Fruit fly (Drosophila melanogaster) Kc167 (cell line): ENCODE measurements around the gene CG14322.

Source experiments
- Myc ChIP-seq: fragments of >200 bp; optimal IDR thresholded peaks from 2 replicates; lab custom pipeline; 2017; ENCODE audit warnings: missing external identifiers
- Sin3A ChIP-seq: fragments of >200 bp; optimal IDR thresholded peaks from 2 replicates; lab custom pipeline; 2018; ENCODE audit warnings: missing external identifiers
- h ChIP-seq: fragments of >200 bp; optimal IDR thresholded peaks from 3 replicates; lab custom pipeline; 2018; ENCODE audit warnings: missing external identifiers
- insv ChIP-seq: fragments of >200 bp; optimal IDR thresholded peaks from 3 replicates; lab custom pipeline; 2018; ENCODE audit warnings: missing external identifiers
- psq ChIP-seq: fragments of >200 bp; optimal IDR thresholded peaks from 2 replicates; lab custom pipeline; 2017; ENCODE audit warnings: missing external identifiers
- ttk ChIP-seq: sonication (Bioruptor generic); optimal IDR thresholded peaks from 2 replicates; lab custom pipeline; 2017; ENCODE audit warnings: missing external identifiers

CG14322 gene

DNA sequence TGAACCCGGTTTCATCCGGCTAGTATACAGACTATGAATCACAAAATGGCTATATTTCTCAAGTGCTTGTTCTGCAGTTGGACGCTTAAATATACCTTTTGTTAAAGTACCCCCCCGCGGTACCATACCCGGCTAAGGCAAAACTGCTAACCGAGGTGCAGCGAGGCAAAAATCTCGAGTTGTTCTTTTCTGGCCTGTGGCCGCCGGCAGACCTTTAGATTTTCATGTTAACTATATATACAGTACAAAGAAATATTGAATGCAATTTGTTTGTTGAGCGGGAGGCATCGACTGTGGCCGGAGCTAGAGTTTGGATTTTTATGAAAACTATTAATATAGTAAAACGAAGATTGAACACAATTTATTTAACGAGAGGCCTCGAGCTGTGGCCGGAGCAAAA is 31.7 kb upstream of the CG14322 start:
- TF ChIP-seq insv (no peak), ttk (lab: Kevin White, UChicago) (no peak), Myc (lab: Kevin White, UChicago) (no peak), psq (lab: Kevin White, UChicago) (no peak), h (lab: Kevin White, UChicago) (no peak), Sin3A (lab: Kevin White, UChicago) (no peak)

dm6 chr3R:17616541-17616940 is 30.9 kb upstream of the CG14322 start:
- no peak for TF ChIP-seq Sin3A (lab: Kevin White, UChicago)
- no peak for TF ChIP-seq Myc (lab: Kevin White, UChicago)
- TF ChIP-seq h (lab: Kevin White, UChicago) = no peak
- TF ChIP-seq ttk (lab: Kevin White, UChicago) = no peak
- TF ChIP-seq insv = no peak
- TF ChIP-seq psq (lab: Kevin White, UChicago) = no peak

dm6 chr3R:17617121-17617975 is 30.1 kb upstream of the CG14322 start:
- TF ChIP-seq ttk (lab: Kevin White, UChicago) (no peak), Sin3A (lab: Kevin White, UChicago) (no peak), Myc (lab: Kevin White, UChicago) (no peak), h (lab: Kevin White, UChicago) (no peak), psq (lab: Kevin White, UChicago) (no peak), insv (no peak)

DNA sequence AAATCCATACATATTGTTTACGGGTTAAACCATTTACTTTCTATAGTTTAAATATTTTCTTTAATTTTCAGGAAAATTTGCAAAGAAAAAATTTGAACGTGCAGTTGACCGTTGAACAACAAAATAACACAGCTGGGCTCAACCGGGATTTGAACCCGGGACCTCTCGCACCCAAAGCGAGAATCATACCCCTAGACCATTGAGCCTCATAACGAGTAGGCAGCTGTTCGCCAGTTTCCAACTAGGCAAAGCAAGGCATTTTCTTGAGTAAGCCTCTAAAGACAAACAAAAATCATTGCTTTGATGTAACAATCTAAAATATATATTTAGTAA is 29.5 kb upstream of the CG14322 start:
- TF ChIP-seq Sin3A (lab: Kevin White, UChicago) (no peak), insv (no peak), psq (lab: Kevin White, UChicago) (no peak), h (lab: Kevin White, UChicago) (no peak), Myc (lab: Kevin White, UChicago) (no peak), ttk (lab: Kevin White, UChicago) (no peak)

DNA sequence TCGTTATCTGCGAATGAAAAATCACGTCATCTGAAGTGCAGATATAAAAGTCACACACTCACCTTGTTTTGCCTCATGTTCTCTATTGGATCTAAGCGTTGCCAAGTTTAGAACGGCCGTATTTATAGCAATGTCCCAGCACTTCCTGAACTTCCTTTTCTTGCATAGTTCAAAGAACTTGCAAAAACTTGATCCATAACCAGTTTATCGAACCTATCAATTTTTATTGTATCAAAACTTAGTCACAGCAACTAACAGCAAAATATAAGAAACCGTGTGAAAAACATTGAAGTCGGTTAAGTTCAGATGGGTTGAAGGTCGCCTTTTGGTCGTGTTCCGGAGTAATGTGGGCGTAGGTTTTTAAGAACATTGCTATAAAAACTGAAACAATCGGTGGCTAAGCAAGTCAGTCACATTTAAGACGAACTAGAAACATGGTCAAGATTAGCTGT is 28.8 kb upstream of the CG14322 start, which contains the start of the genes CG14324 and CG14326:
Gene CG14324 (minus strand): TSS at position 101 of the 452 bp plus-strand sequence.
Gene CG14326 (plus strand): TSS at position 402 of the 452 bp plus-strand sequence.
- no peak for TF ChIP-seq psq (lab: Kevin White, UChicago)
- TF ChIP-seq insv = no peak
- no peak for TF ChIP-seq Myc (lab: Kevin White, UChicago)

DNA sequence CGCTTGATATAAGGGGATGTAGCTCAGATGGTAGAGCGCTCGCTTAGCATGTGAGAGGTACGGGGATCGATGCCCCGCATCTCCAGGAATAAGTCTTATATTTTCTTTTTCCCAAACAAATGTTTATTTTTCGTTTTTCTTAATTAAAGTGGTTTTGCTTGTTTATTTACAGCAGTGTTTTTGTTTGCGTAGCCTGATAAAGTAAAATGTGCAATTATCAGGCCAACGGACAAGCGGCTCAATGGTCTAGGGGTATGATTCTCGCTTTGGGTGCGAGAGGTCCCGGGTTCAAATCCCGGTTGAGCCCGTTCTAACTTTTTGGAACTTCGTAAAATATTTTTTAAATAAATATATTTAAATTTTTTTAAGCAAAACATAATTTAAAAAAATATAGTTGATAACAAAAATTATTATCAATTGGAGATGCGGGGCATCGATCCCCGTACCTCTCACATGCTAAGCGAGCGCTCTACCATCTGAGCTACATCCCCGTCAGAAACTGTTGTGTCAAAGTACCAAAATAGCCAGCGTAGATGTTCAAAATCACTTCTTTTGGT is 27.7 kb upstream of the CG14322 start:
- TF ChIP-seq ttk (lab: Kevin White, UChicago) (no peak), Myc (lab: Kevin White, UChicago) (no peak), Sin3A (lab: Kevin White, UChicago) (no peak), insv (no peak), h (lab: Kevin White, UChicago) (no peak), psq (lab: Kevin White, UChicago) (no peak)

DNA sequence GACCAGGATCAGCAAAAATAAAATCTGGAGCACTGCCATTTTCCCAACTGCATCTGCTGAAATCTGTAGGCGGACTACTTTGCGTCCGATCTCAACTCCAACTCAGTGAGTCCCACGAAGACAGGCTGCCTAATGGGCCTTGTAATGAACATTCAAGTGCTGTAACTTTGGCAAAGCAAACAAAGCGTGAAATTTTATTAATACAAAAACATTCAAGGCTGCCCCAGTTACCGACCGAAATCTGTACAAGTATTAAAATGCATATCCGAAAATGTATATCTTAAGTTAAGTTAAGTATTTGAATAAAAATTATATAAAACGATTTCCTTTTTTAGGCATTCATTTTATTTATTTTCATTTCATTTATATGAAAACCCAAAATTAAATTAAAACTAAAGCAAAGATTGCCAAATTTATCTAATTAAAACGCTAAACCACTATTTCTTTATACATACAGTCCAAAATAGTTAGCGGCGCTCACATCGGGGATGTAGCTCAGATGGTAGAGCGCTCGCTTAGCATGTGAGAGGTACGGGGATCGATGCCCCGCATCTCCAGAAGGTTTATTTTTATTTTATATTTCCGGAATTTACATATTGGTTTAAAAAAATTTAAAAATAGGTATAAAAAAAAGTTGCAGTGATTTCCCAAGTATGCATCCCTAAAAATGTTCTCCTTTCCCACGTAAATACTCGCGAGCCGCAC is 25.3 kb upstream of the CG14322 start, which contains the start of gene CG14323:
Gene CG14323 (minus strand): TSS at position 51 of the 705 bp plus-strand sequence.
- TF ChIP-seq insv (no peak), ttk (lab: Kevin White, UChicago) (no peak), psq (lab: Kevin White, UChicago) (no peak), Myc (lab: Kevin White, UChicago) (no peak), Sin3A (lab: Kevin White, UChicago) (no peak), h (lab: Kevin White, UChicago) (no peak)

DNA sequence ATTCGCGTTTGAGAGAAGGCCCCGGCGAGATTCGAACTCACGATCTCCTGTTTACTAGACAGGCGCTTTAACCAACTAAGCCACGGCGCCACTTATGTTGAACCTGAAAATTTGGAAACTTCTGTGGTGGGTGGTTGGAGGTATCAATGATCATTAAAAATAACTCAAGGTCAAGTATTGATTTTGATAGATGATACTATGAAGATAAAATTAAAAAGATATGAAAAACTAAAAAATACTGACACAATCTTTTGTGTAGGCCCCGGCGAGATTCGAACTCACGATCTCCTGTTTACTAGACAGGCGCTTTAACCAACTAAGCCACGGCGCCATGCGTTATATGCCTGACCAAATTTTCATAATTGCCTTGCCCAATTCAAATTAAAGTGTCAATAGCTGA is 22.9 kb upstream of the CG14322 start:
- TF ChIP-seq Sin3A (lab: Kevin White, UChicago) = no peak

DNA sequence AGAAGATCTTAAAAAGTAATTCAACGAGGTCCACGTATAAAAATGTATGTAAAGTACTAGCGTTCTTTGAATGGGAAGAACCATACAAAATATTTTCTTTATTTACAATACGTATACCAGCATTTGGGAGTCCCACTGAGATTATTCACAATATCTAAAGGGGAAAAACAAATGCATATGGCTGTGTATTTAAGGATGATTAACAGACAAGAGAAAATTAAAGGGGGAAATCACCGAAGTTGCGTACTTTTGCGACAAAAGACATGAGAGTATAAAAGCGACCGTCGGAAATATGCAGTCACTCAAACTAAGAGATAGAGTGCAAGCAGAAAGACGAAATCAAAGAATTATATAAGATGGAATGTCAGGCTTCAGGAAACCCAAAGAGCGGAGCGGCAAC is 22.5 kb upstream of the CG14322 start, which contains the start of gene AttD:
Gene AttD (plus strand): TSS at position 301 of the 400 bp plus-strand sequence.
- TF ChIP-seq ttk (lab: Kevin White, UChicago) (no peak), Sin3A (lab: Kevin White, UChicago) (no peak), h (lab: Kevin White, UChicago) (no peak), insv (no peak), Myc (lab: Kevin White, UChicago) (no peak), psq (lab: Kevin White, UChicago) (no peak)

dm6 chr3R:17626827-17627226 is 20.7 kb upstream of the CG14322 start, which contains the start of gene CG14325:
Gene CG14325, plus strand, starts transcription at chr3R:17627127.
- TF ChIP-seq Myc (lab: Kevin White, UChicago) (no peak), psq (lab: Kevin White, UChicago) (no peak), ttk (lab: Kevin White, UChicago) (no peak), insv (no peak), h (lab: Kevin White, UChicago) (no peak), Sin3A (lab: Kevin White, UChicago) (no peak)

dm6 chr3R:17630417-17630816 is 17.1 kb upstream of the CG14322 start, which contains the start of gene CG43175:
Gene CG43175, plus strand, starts transcription at chr3R:17630717.
- TF ChIP-seq Sin3A (lab: Kevin White, UChicago) (no peak), Myc (lab: Kevin White, UChicago) (no peak), ttk (lab: Kevin White, UChicago) (no peak), insv (no peak), psq (lab: Kevin White, UChicago) (no peak), h (lab: Kevin White, UChicago) (no peak)
